Fruit fly (Drosophila melanogaster) whole organism, wandering third instar larva: ENCODE data around the gene CG18810.

Experiments used
- Hnf4 ChIP-seq: fragments of 200-800 bp; sonication (Bioruptor generic); optimal IDR thresholded peaks from 2 replicates; lab custom pipeline; 2016; ENCODE audit warnings: missing biosample characterization, mild to moderate bottlenecking, missing genetic modification characterization
- br ChIP-seq: fragments of 200-800 bp; sonication (Bioruptor generic); optimal IDR thresholded peaks from 2 replicates; lab custom pipeline; 2016; ENCODE audit warnings: missing biosample characterization, missing genetic modification characterization
- brk ChIP-seq: fragments of 200-800 bp; sonication (Bioruptor generic); optimal IDR thresholded peaks from 2 replicates; lab custom pipeline; 2016; ENCODE audit warnings: missing biosample characterization, mild to moderate bottlenecking, missing genetic modification characterization
- h ChIP-seq: fragments of 200-800 bp; sonication (Bioruptor generic); optimal IDR thresholded peaks from 3 replicates; lab custom pipeline; 2016; ENCODE audit warnings: missing biosample characterization, mild to moderate bottlenecking, missing genetic modification characterization
- sage ChIP-seq: fragments of 200-800 bp; sonication (Bioruptor generic); optimal IDR thresholded peaks from 2 replicates; lab custom pipeline; 2016; ENCODE audit warnings: missing biosample characterization, mild to moderate bottlenecking, missing genetic modification characterization

dm6 chr2L:20682136-20682733 lies 33.5 kb downstream of the CG18810 start, which contains the start of gene CG2617:
- TF ChIP-seq br (GFP tag; lab: Kevin White, UChicago) (no peak), h (GFP tag; lab: Kevin White, UChicago) (no peak), sage (GFP tag; lab: Kevin White, UChicago) (no peak), brk (GFP tag; lab: Kevin White, UChicago) (no peak), Hnf4 (GFP tag; lab: Kevin White, UChicago) (no peak)
